Fruit fly (Drosophila melanogaster): ENCODE results near the gene CG44002.
"Not testable (repeated sequence)": the region's sequence is repeated elsewhere in the genome, so short reads cannot be mapped to it uniquely, and the experiment has no call there.

CG44002 gene

DNA sequence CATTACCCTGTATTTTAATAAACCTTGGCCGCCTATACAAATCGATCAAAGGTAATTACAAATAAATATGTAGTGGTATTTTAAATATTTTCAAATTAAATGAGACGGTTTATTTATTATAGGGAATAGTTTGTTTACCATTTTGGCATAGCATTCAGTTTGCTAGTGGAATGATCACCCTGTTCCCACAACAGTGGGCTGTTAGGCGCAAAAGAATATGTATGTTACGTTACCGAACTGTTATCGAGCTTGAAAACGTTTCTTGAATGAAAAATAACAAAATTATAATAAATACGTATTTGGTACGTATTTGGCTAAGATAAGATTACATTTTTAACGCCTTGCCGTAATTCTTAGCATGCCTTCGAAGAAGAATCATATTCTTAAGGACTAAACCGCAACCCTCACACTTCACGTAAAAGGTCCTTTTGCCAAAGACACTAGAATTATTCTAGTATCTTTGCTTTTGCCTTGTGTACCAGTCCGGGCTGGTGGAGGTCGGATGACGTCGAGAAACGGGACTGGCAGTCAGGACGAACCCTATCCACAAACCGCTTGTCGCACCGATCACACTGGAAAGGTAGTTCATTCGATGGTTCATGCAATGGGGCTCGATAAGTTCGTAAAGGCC is at the start of gene CG44002:
TSS of gene CG44002 (minus strand) at position 144 of the 631 bp plus-strand sequence.
- TF ChIP-seq ttk (optimal IDR thresholded peaks at IDR 0.05) (no peak), Sin3A (optimal IDR thresholded peaks at IDR 0.05) (no peak), insv (optimal IDR thresholded peaks at IDR 0.05) (no peak), psq (optimal IDR thresholded peaks at IDR 0.05) (no peak), Myc (optimal IDR thresholded peaks at IDR 0.05) (no peak), h (optimal IDR thresholded peaks at IDR 0.05) (no peak)

DNA sequence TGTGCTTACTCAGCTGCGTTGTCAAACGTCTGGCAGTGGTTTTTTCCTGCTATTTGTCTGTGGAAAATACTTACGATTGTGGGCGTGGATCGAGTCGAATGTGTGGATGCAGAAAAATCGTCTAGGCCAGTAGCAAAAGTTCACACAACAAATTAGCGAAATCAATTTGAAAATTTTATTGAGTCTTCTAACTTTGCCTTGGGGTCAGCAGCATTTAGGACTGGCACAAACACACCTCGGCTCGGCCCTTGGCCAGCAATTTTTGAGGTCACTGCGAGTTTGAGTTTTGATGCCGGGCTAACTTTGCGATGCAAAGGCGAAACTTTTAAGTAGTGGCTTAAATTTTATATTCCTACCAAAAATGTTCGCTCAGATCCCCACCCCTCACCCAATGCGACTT is 29.5 kb upstream of the CG44002 start, which contains the start of gene CG34393:
TSS of gene CG34393 (minus strand) at position 101 of the 400 bp plus-strand sequence.
- TF ChIP-seq Sin3A (optimal IDR thresholded peaks at IDR 0.05), result no peak
- no peak for TF ChIP-seq h (optimal IDR thresholded peaks at IDR 0.05)
- TF ChIP-seq Myc (optimal IDR thresholded peaks at IDR 0.05), result no peak
- TF ChIP-seq ttk (optimal IDR thresholded peaks at IDR 0.05), result no peak
- TF ChIP-seq psq (optimal IDR thresholded peaks at IDR 0.05), result no peak
- TF ChIP-seq insv (optimal IDR thresholded peaks at IDR 0.05), result no peak

- no peak for TF ChIP-seq ttk (optimal IDR thresholded peaks at IDR 0.05)
- TF ChIP-seq Sin3A (optimal IDR thresholded peaks at IDR 0.05), result no peak
- TF ChIP-seq insv (optimal IDR thresholded peaks at IDR 0.05), result no peak
- TF ChIP-seq psq (optimal IDR thresholded peaks at IDR 0.05), result no peak
- no peak for TF ChIP-seq h (optimal IDR thresholded peaks at IDR 0.05)
- no peak for TF ChIP-seq Myc (optimal IDR thresholded peaks at IDR 0.05)
These were observed 28.7 kb upstream of the CG44002 start for dm6 chr2L:3199556-3199955.

DNA sequence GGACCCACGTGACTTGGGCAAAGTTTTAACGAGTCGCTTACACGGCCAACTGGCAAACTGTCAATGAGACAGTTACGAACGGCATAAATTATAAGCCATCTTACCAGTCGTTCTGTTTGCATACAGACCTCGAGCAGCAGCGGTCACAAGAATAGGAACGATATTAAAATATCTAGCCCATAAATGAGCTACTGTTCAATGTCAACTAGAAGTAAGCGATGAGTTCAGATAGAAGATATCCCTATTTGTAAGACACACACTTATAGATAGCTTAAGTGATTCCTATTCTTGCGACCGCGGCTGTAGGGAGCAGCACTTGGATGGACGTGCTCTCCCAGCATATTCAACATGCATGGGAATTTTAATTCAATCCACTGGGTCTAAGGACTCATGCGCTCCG is 18.0 kb upstream of the CG44002 start:
- TF ChIP-seq Sin3A (optimal IDR thresholded peaks at IDR 0.05), result no peak
- TF ChIP-seq ttk (optimal IDR thresholded peaks at IDR 0.05), result no peak
- TF ChIP-seq h (optimal IDR thresholded peaks at IDR 0.05), result no peak
- no peak for TF ChIP-seq Myc (optimal IDR thresholded peaks at IDR 0.05)
- no peak for TF ChIP-seq psq (optimal IDR thresholded peaks at IDR 0.05)
- no peak for TF ChIP-seq insv (optimal IDR thresholded peaks at IDR 0.05)

DNA sequence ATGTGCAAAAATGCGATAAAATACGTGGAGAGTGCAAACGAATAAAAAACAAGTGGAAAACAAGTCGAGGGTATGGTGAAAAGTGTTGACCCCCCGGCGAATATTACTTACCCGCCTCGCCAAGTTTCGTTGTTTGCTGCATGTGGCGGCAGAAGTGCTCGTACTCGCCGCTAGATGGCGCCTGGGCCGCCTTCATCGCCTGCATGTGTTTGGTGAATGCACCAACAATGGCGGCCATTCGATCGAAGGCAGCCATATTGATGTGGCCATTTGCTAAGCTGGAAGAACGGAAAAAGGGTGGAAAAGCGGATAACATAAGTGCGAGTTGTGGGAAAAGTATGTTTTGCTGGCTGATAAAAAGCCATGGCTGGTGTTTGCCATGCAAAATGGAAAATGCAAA is 12.3 kb upstream of the CG44002 start:
- TF ChIP-seq Myc (optimal IDR thresholded peaks at IDR 0.05) (no peak), ttk (optimal IDR thresholded peaks at IDR 0.05) (no peak), Sin3A (optimal IDR thresholded peaks at IDR 0.05) (no peak), h (optimal IDR thresholded peaks at IDR 0.05) (no peak), insv (optimal IDR thresholded peaks at IDR 0.05) (no peak), psq (optimal IDR thresholded peaks at IDR 0.05) (no peak)

- TF ChIP-seq Myc (optimal IDR thresholded peaks at IDR 0.05) (no peak), ttk (optimal IDR thresholded peaks at IDR 0.05) (no peak), h (optimal IDR thresholded peaks at IDR 0.05) (no peak), Sin3A (optimal IDR thresholded peaks at IDR 0.05) (no peak), insv (optimal IDR thresholded peaks at IDR 0.05) (no peak), psq (optimal IDR thresholded peaks at IDR 0.05) (no peak)
These were observed 8.8 kb upstream of the CG44002 start for dm6 chr2L:3179654-3180053.

DNA sequence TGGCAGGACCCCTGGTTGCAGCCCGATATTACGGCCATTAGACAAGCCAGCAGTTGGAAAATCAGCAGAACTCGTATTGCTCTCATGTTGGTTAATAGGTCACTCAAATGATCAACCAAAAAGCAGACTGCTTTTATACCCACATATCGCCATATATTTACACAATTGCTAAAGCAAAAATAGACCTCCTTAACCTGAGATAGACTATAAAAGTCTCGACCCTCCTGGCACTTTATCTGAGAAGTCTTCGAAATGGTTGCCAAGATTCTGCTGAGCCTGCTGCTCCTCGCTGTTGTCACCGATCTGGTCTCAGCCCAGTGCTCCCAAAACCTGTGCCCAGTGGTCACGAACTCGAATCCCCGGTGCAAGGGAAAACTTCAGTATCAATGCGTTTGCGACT is 2.8 kb upstream of the CG44002 start, which contains the start of the genes CG31698 and CG15404:
TSS of gene CG31698 (minus strand) at position 101 of the 400 bp plus-strand sequence.
TSS of gene CG15404 (plus strand) at position 233 of the 400 bp plus-strand sequence.
- TF ChIP-seq ttk (optimal IDR thresholded peaks at IDR 0.05), result no peak
- TF ChIP-seq h (optimal IDR thresholded peaks at IDR 0.05), result no peak
- no peak for TF ChIP-seq psq (optimal IDR thresholded peaks at IDR 0.05)
- TF ChIP-seq insv (optimal IDR thresholded peaks at IDR 0.05), result no peak
- TF ChIP-seq Sin3A (optimal IDR thresholded peaks at IDR 0.05), result no peak
- TF ChIP-seq Myc (optimal IDR thresholded peaks at IDR 0.05), result no peak

DNA sequence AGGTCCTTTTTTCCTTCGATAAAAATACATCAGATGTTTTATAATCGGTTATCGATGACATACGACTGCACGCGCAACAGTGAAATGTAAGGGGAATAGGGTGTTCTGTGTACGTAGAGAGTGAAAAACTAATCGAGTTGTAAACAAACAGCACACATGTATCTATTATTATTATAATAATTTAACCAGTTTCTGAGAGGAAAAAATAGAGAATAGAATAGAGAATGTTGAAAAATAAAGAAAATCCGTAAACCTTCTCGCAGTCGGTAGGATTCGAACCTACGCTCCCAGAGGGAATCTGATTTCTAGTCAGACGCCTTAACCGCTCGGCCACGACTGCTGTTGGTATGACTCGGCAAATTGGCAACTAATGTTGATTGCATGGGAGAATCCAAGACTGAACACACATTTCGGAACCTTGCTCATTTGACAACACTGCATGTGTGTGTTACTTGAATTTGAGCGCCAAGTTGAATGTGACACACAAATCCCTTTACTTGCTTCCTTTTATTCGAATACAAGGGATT is 1.9 kb upstream of the CG44002 start:
- TF ChIP-seq insv (optimal IDR thresholded peaks at IDR 0.05) (no peak), psq (optimal IDR thresholded peaks at IDR 0.05) (no peak), Sin3A (optimal IDR thresholded peaks at IDR 0.05) (no peak), ttk (optimal IDR thresholded peaks at IDR 0.05) (no peak), Myc (optimal IDR thresholded peaks at IDR 0.05) (no peak), h (optimal IDR thresholded peaks at IDR 0.05) (no peak)

- no peak for TF ChIP-seq insv (optimal IDR thresholded peaks at IDR 0.05)
- TF ChIP-seq Sin3A (optimal IDR thresholded peaks at IDR 0.05), result no peak
- no peak for TF ChIP-seq h (optimal IDR thresholded peaks at IDR 0.05)
- TF ChIP-seq Myc (optimal IDR thresholded peaks at IDR 0.05), result no peak
- no peak for TF ChIP-seq ttk (optimal IDR thresholded peaks at IDR 0.05)
- TF ChIP-seq psq (optimal IDR thresholded peaks at IDR 0.05), result no peak
These were observed 4.2 kb downstream of the CG44002 start for dm6 chr2L:3166710-3167109.

dm6 chr2L:3165022-3165647 is 5.8 kb downstream of the CG44002 start:
- no peak for TF ChIP-seq h (optimal IDR thresholded peaks at IDR 0.05)
- no peak for TF ChIP-seq Myc (optimal IDR thresholded peaks at IDR 0.05)
- TF ChIP-seq insv (optimal IDR thresholded peaks at IDR 0.05), result no peak
- no peak for TF ChIP-seq psq (optimal IDR thresholded peaks at IDR 0.05)
- no peak for TF ChIP-seq ttk (optimal IDR thresholded peaks at IDR 0.05)
- no peak for TF ChIP-seq Sin3A (optimal IDR thresholded peaks at IDR 0.05)

DNA sequence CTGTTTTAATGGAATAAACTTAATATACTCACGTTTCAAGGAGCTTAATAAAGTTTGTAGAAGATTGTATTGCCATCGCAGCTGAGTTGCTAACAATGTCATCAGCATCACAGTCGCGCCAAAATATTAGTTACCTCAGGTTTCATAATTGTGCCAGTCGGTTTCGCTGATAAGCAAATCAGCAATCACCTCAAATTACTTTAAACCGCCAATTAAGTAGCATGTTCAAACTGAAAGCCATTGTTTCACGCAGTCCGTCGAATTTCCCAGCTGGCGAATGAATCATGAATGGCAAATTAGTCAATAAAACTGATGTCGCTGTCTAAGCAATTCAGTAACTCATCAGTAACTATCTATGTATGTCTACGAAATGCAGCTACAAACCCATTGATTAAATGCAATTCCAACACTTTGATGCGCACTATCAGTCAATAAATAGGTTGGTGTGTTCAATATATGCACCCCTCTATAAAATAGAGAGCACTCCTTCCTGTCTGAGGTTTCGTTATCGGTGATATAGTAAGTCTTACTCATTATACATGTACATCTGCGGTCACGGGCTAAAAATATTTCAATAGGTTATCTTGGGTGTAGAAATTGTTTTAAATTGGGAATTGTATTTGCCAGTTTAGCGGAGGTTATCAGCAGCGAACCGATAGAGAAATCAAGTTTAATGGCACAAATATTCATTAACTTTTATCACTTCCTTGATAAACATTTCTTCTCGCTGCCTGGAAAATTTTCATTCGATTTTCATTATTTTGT is 6.5 kb downstream of the CG44002 start:
- TF ChIP-seq insv (optimal IDR thresholded peaks at IDR 0.05), result no peak

dm6 chr2L:3163490-3163889 is 7.4 kb downstream of the CG44002 start, which contains the start of gene Hydr2:
Gene Hydr2, plus strand, starts transcription at chr2L:3163645.
- not testable (repeated sequence) for TF ChIP-seq psq, Sin3A, h (optimal IDR thresholded peaks at IDR 0.05)
